Worm (Caenorhabditis elegans): ENCODE measurements around the gene acp-4.

DNA sequence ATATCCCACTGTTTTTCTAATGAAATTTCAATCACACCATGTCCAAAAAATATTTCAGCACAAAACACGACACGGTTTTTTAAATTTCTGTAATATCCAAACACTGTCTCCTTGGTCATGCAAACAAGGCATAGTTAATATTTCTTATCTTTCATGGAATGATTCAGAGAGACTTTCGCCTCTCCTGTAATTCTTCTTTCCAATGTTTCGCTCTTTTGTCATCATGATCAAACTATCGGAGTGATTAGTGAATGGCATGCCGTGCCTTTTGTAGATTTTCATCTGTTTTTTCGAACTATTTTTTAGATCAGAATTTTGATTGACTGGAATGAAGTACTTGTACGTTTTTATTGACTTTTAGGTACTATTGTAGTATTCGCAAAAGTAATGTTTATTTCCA, 50.6 kb downstream of the acp-4 start:
- TF ChIP-seq flt-1 (GFP tag; IDR thresholded peaks at IDR 0.05) (no peak), ztf-23 (GFP tag; IDR thresholded peaks at IDR 0.05) (no peak), ztf-29 (GFP tag; IDR thresholded peaks at IDR 0.05) (no peak)
